Worm (Caenorhabditis elegans): ENCODE results near the gene Y25C1A.13.

ce11 chrII:3091268-3091667, 19.8 kb downstream of the Y25C1A.13 start, which contains the start of gene srg-21:
- no peak for TF ChIP-seq ama-1 (optimal IDR thresholded peaks at IDR 0.05)
- TF ChIP-seq nhr-11 (tag; optimal IDR thresholded peaks at IDR 0.05), result no peak
- no peak for TF ChIP-seq blmp-1 (tag; optimal IDR thresholded peaks at IDR 0.05; ENCODE audit: insufficient read depth)
- TF ChIP-seq lin-13 (GFP tag; optimal IDR thresholded peaks at IDR 0.05), result no peak
- no peak for TF ChIP-seq fos-1 (tag; optimal IDR thresholded peaks at IDR 0.05)
- no peak for TF ChIP-seq lsy-2 (tag; optimal IDR thresholded peaks at IDR 0.05)
- TF ChIP-seq alr-1 (tag; optimal IDR thresholded peaks at IDR 0.05), result no peak
- no peak for TF ChIP-seq nhr-10 (tag; optimal IDR thresholded peaks at IDR 0.05)
- no peak for TF ChIP-seq zag-1 (tag; optimal IDR thresholded peaks at IDR 0.05)
- no peak for TF ChIP-seq lin-39 (tag; optimal IDR thresholded peaks at IDR 0.05)
- no peak for TF ChIP-seq nhr-77 (tag; optimal IDR thresholded peaks at IDR 0.05)

Data from whole organism, L2 larva.